Fruit fly (Drosophila melanogaster): ENCODE measurements around the gene mRpL9.

Gene mRpL9

dm6 chr3R:15342432-15342925 is 11.9 kb downstream of the mRpL9 start (continued):
- TF ChIP-seq sqz (GFP tag; optimal IDR thresholded peaks at IDR 0.05) (no peak), bab2 (GFP tag; optimal IDR thresholded peaks at IDR 0.05) (no peak), CG3726 (GFP tag; IDR thresholded peaks at IDR 0.05) (no peak; the same call in 2 of the 3 replicates), ems (GFP tag; optimal IDR thresholded peaks at IDR 0.05) (no peak), Opbp (GFP tag; IDR thresholded peaks at IDR 0.05; ENCODE audit: partially characterized antibody) (no peak), trem (tag; optimal IDR thresholded peaks at IDR 0.05) (no peak), CG4730 (GFP tag; IDR thresholded peaks at IDR 0.05) (0 out of 2 replicates have a peak, but pooled peaks have one; percentile 5), ham (GFP tag; IDR thresholded peaks at IDR 0.05) (no peak), CG10543 (GFP tag; optimal IDR thresholded peaks at IDR 0.05) (no peak), z (GFP tag; IDR thresholded peaks at IDR 0.05) (no peak), CG13296 (GFP tag; optimal IDR thresholded peaks at IDR 0.05) (no peak), prd (optimal IDR thresholded peaks at IDR 0.05) (no peak), prd (GFP tag; IDR thresholded peaks at IDR 0.05) (no peak), stc (GFP tag; IDR thresholded peaks at IDR 0.05) (peak; percentile 4; the same call in 1 of the 2 replicates), HLHmδ (GFP tag; optimal IDR thresholded peaks at IDR 0.05) (no peak), Myb (GFP tag; optimal IDR thresholded peaks at IDR 0.05) (no peak), kay (GFP tag; optimal IDR thresholded peaks at IDR 0.05) (no peak), pzg (GFP tag; optimal IDR thresholded peaks at IDR 0.05) (no peak), stwl (tag; optimal IDR thresholded peaks at IDR 0.05) (no peak), HmgZ (tag; optimal IDR thresholded peaks at IDR 0.05) (no peak), CG17829 (tag; optimal IDR thresholded peaks at IDR 0.05) (no peak), oc (tag; optimal IDR thresholded peaks at IDR 0.05) (no peak), Pdp1 (GFP tag; optimal IDR thresholded peaks at IDR 0.05) (peak in 1 of 2 experiments; percentile 4), CG1602 (GFP tag; optimal IDR thresholded peaks at IDR 0.05) (no peak), Fer3 (tag; optimal IDR thresholded peaks at IDR 0.05) (no peak), Xrp1 (GFP tag; IDR thresholded peaks at IDR 0.05) (0 out of 2 replicates have a peak, but pooled peaks have one; percentile 32), esg (GFP tag; conservative IDR thresholded peaks at IDR 0.05) (peak; percentile 34; the same call in 1 of the 2 replicates), Trl (optimal IDR thresholded peaks at IDR 0.05) (peak in 1 of 2 experiments; percentile 27), Trl (GFP tag; optimal IDR thresholded peaks at IDR 0.05) (no peak), Atf-2 (GFP tag; optimal IDR thresholded peaks at IDR 0.05) (no peak), en (GFP tag; optimal IDR thresholded peaks at IDR 0.05) (no peak), cwo (GFP tag; optimal IDR thresholded peaks at IDR 0.05) (no peak), fu2 (GFP tag; optimal IDR thresholded peaks at IDR 0.05) (no peak), nom (GFP tag; optimal IDR thresholded peaks at IDR 0.05) (no peak), usp (GFP tag; optimal IDR thresholded peaks at IDR 0.05) (no peak), CG3065 (GFP tag; optimal IDR thresholded peaks at IDR 0.05) (no peak), CG14667 (GFP tag; IDR thresholded peaks at IDR 0.05) (peak; percentile 34; the same call in 1 of the 2 replicates), grau (tag; optimal IDR thresholded peaks at IDR 0.05) (peak; percentile 93), nerfin-1 (tag; optimal IDR thresholded peaks at IDR 0.05) (no peak), salm (tag; optimal IDR thresholded peaks at IDR 0.05) (no peak), CG4820 (GFP tag; optimal IDR thresholded peaks at IDR 0.05) (no peak), CG3838 (GFP tag; optimal IDR thresholded peaks at IDR 0.05) (no peak), CG5180 (GFP tag; optimal IDR thresholded peaks at IDR 0.05) (no peak), Sox100B (GFP tag; optimal IDR thresholded peaks at IDR 0.05) (no peak), CG34422 (GFP tag; IDR thresholded peaks at IDR 0.05) (peak; percentile 70; the same call in 1 of the 3 replicates), Asciz (GFP tag; optimal IDR thresholded peaks at IDR 0.05) (no peak), fd64A (GFP tag; optimal IDR thresholded peaks at IDR 0.05) (no peak), CG17912 (GFP tag; optimal IDR thresholded peaks at IDR 0.05) (no peak), CG7987 (GFP tag; optimal IDR thresholded peaks at IDR 0.05) (no peak), CG7839 (tag; optimal IDR thresholded peaks at IDR 0.05) (no peak), Dfd (GFP tag; optimal IDR thresholded peaks at IDR 0.05) (no peak)
